Fruit fly (Drosophila melanogaster) whole organism, embryonic: ENCODE measurements around the gene mtsh.
A peak's percentile ranks its signal among the peaks of the same experiment; 100 is the strongest.

Experiments
- ATbp ChIP-seq: fragments of 200-800 bp; sonication (Bioruptor generic); optimal IDR thresholded peaks from 2 replicates; lab custom pipeline; 2017; ENCODE audit warnings: missing biosample characterization, mild to moderate bottlenecking, missing genetic modification characterization, missing genetic modification reagents
- Adf1 ChIP-seq: fragments of 200-800 bp; sonication (Bioruptor generic); IDR thresholded peaks from 2 replicates; pipeline ENCODE4 v1.3.6; 2022; ENCODE audit warnings: missing biosample characterization, missing genetic modification characterization
- Awh ChIP-seq: fragments of 200-800 bp; sonication (Bioruptor generic); IDR thresholded peaks from 2 replicates; pipeline ENCODE4, ENCODE4 v1.3.6; 2022; ENCODE audit warnings: missing biosample characterization, missing genetic modification characterization
- CG10147 ChIP-seq: fragments of 200-800 bp; sonication (Bioruptor generic); optimal IDR thresholded peaks from 2 replicates; lab custom pipeline; 2019; ENCODE audit warnings: missing biosample characterization, mild to moderate bottlenecking, missing genetic modification characterization, moderate library complexity
- CG10431 ChIP-seq: fragments of 200-800 bp; sonication (Bioruptor generic); optimal IDR thresholded peaks from 3 replicates; lab custom pipeline; 2018; ENCODE audit warnings: missing biosample characterization, mild to moderate bottlenecking, missing genetic modification characterization
- CG10979 ChIP-seq: fragments of 200-800 bp; sonication (Bioruptor generic); optimal IDR thresholded peaks from 2 replicates; lab custom pipeline; 2018; ENCODE audit warnings: missing biosample characterization, mild to moderate bottlenecking, missing genetic modification characterization, moderate library complexity
- CG11247 ChIP-seq: fragments of 200-800 bp; sonication (Bioruptor generic); IDR thresholded peaks from 2 replicates; pipeline ENCODE4 v1.3.6; 2022; ENCODE audit warnings: missing biosample characterization, missing genetic modification characterization
- CG11398 ChIP-seq: fragments of 200-800 bp; sonication (Bioruptor generic); optimal IDR thresholded peaks from 2 replicates; lab custom pipeline; 2016; ENCODE audit warnings: missing biosample characterization, missing genetic modification characterization
- CG11560 ChIP-seq: fragments of 200-800 bp; sonication (Bioruptor generic); IDR thresholded peaks from 3 replicates; pipeline ENCODE4 v1.3.6; 2022; ENCODE audit warnings: missing biosample characterization, missing genetic modification characterization
- CG12155 ChIP-seq: fragments of 200-800 bp; sonication (Bioruptor generic); optimal IDR thresholded peaks from 3 replicates; lab custom pipeline; 2016; ENCODE audit warnings: missing biosample characterization, missing genetic modification characterization
- CG12942 ChIP-seq: fragments of 200-800 bp; sonication (Bioruptor generic); optimal IDR thresholded peaks from 3 replicates; lab custom pipeline; 2016; ENCODE audit warnings: missing biosample characterization, missing genetic modification characterization
- CG13424 ChIP-seq: fragments of 200-800 bp; sonication (Bioruptor generic); optimal IDR thresholded peaks from 2 replicates; lab custom pipeline; 2019; ENCODE audit warnings: missing biosample characterization, mild to moderate bottlenecking, missing genetic modification characterization, moderate library complexity
- CG13894 ChIP-seq: fragments of 200-800 bp; sonication (Bioruptor generic); optimal IDR thresholded peaks from 3 replicates; lab custom pipeline; 2018; ENCODE audit warnings: missing biosample characterization, mild to moderate bottlenecking, missing genetic modification characterization, moderate library complexity
- CG14441 ChIP-seq: fragments of 200-800 bp; sonication (Bioruptor generic); IDR thresholded peaks from 2 replicates; pipeline ENCODE4 v1.3.6; 2022; ENCODE audit warnings: missing biosample characterization, missing genetic modification characterization
- CG16815 ChIP-seq: fragments of 200-800 bp; sonication (Bioruptor generic); optimal IDR thresholded peaks from 3 replicates; lab custom pipeline; 2017; ENCODE audit warnings: missing biosample characterization, mild to moderate bottlenecking, missing genetic modification characterization
- CG17912 ChIP-seq: fragments of 200-800 bp; sonication (Bioruptor generic); optimal IDR thresholded peaks from 2 replicates; lab custom pipeline; 2018; ENCODE audit warnings: missing biosample characterization, mild to moderate bottlenecking, missing genetic modification characterization
- CG32532 ChIP-seq: fragments of 200-800 bp; sonication (Bioruptor generic); IDR thresholded peaks from 2 replicates; pipeline ENCODE4 v1.3.6; 2022; ENCODE audit warnings: missing biosample characterization, missing genetic modification characterization
- CG4360 ChIP-seq: fragments of 200-800 bp; sonication (Bioruptor generic); IDR thresholded peaks from 2 replicates; pipeline ENCODE4 v1.3.6; 2022; ENCODE audit warnings: missing biosample characterization, missing genetic modification characterization
- CG4424 ChIP-seq: fragments of 200-800 bp; sonication (Bioruptor generic); optimal IDR thresholded peaks from 3 replicates; lab custom pipeline; 2016; ENCODE audit warnings: missing biosample characterization, missing genetic modification characterization
- CG6683 ChIP-seq: fragments of 200-800 bp; sonication (Bioruptor generic); optimal IDR thresholded peaks from 2 replicates; lab custom pipeline; 2017; ENCODE audit warnings: missing biosample characterization, mild to moderate bottlenecking, missing genetic modification characterization, missing genetic modification reagents
- CG8281 ChIP-seq: fragments of 200-800 bp; sonication (Bioruptor generic); optimal IDR thresholded peaks from 2 replicates; lab custom pipeline; 2018; ENCODE audit warnings: missing biosample characterization, mild to moderate bottlenecking, missing genetic modification characterization, moderate library complexity
- CG8359 ChIP-seq: fragments of 200-800 bp; sonication (Bioruptor generic); optimal IDR thresholded peaks from 2 replicates; lab custom pipeline; 2017; ENCODE audit warnings: missing biosample characterization, mild to moderate bottlenecking, missing genetic modification characterization, borderline replicate concordance
- CTCF ChIP-seq: fragments of 200-800 bp; sonication (Bioruptor generic); optimal IDR thresholded peaks from 2 replicates; lab custom pipeline; 2017; ENCODE audit warnings: missing biosample characterization, mild to moderate bottlenecking, missing genetic modification characterization, moderate library complexity
- GATAe ChIP-seq: fragments of 200-800 bp; sonication (Bioruptor generic); conservative IDR thresholded peaks from 2 replicates; pipeline ENCODE4 v1.3.6; 2022; ENCODE audit warnings: missing biosample characterization, missing genetic modification characterization
- Gug ChIP-seq: fragments of 200-800 bp; sonication (Bioruptor generic); IDR thresholded peaks from 4 replicates; pipeline ENCODE4 v1.3.6; 2022; ENCODE audit warnings: missing biosample characterization, missing genetic modification characterization
- Hmr ChIP-seq: fragments of 200-800 bp; sonication (Bioruptor generic); optimal IDR thresholded peaks from 3 replicates; lab custom pipeline; 2017; ENCODE audit warnings: mild to moderate bottlenecking, missing biosample characterization, missing genetic modification reagents, missing genetic modification characterization
- Hr3 ChIP-seq: fragments of 200-800 bp; sonication (Bioruptor generic); optimal IDR thresholded peaks from 3 replicates; lab custom pipeline; 2016; ENCODE audit warnings: missing biosample characterization, missing genetic modification characterization
- Med ChIP-seq: fragments of 200-800 bp; sonication (Bioruptor generic); peaks from one replicate; lab custom pipeline; 2016; ENCODE audit warnings: missing biosample characterization, missing genetic modification characterization, mild to moderate bottlenecking, inconsistent platforms, moderate library complexity
- Meics ChIP-seq: fragments of 200-800 bp; sonication (Bioruptor generic); optimal IDR thresholded peaks from 2 replicates; lab custom pipeline; 2017; ENCODE audit warnings: missing biosample characterization, mild to moderate bottlenecking, missing genetic modification characterization
- Nf-YA ChIP-seq: fragments of 200-800 bp; sonication (Bioruptor generic); IDR thresholded peaks from 2 replicates; pipeline ENCODE4 v1.3.6; 2022; ENCODE audit warnings: missing biosample characterization, missing genetic modification characterization
- Nf-YC ChIP-seq: fragments of 200-800 bp; optimal IDR thresholded peaks from 3 replicates; lab custom pipeline; 2019; ENCODE audit warnings: missing biosample characterization, mild to moderate bottlenecking, missing genetic modification characterization, moderate library complexity
- NfI ChIP-seq: fragments of 200-800 bp; sonication (Bioruptor generic); optimal IDR thresholded peaks from 3 replicates; lab custom pipeline; 2018; ENCODE audit warnings: missing biosample characterization, mild to moderate bottlenecking, missing genetic modification characterization, moderate library complexity
- Pdp1 ChIP-seq, 2 experiments: fragments of 200-800 bp; sonication (Bioruptor generic); optimal IDR thresholded peaks; 3 replicates each; lab custom pipeline; 2016; ENCODE audit warnings: missing biosample characterization in 2 of 2, missing genetic modification characterization in 2 of 2, mild to moderate bottlenecking in 1 of 2, moderate library complexity in 1 of 2
- Rfx ChIP-seq: fragments of 200-800 bp; sonication (Bioruptor generic); IDR thresholded peaks from 2 replicates; pipeline ENCODE4 v1.3.6; 2022; ENCODE audit warnings: missing biosample characterization, missing genetic modification characterization
- Six4 ChIP-seq: fragments of 200-800 bp; sonication (Bioruptor generic); optimal IDR thresholded peaks from 2 replicates; lab custom pipeline; 2016; ENCODE audit warnings: missing biosample characterization, missing genetic modification characterization
- al ChIP-seq: fragments of 200-800 bp; sonication (Bioruptor generic); IDR thresholded peaks from 2 replicates; pipeline ENCODE4 v1.3.6; 2022; ENCODE audit warnings: missing biosample characterization, missing genetic modification characterization
- cg ChIP-seq: fragments of 200-800 bp; sonication (Bioruptor generic); optimal IDR thresholded peaks from 3 replicates; lab custom pipeline; 2019; ENCODE audit warnings: missing biosample characterization, mild to moderate bottlenecking, missing genetic modification characterization, moderate library complexity
- chm ChIP-seq: fragments of 200-800 bp; sonication (Bioruptor generic); IDR thresholded peaks from 2 replicates; pipeline ENCODE4 v1.3.6; 2022; ENCODE audit warnings: missing biosample characterization, missing genetic modification characterization
- ci ChIP-seq: fragments of 200-800 bp; sonication (Bioruptor generic); IDR thresholded peaks from 3 replicates; pipeline ENCODE4 v1.3.6; 2022; ENCODE audit warnings: missing biosample characterization, missing genetic modification characterization
- corto ChIP-seq: fragments of 200-800 bp; sonication (Bioruptor generic); optimal IDR thresholded peaks from 2 replicates; lab custom pipeline; 2016; ENCODE audit warnings: missing biosample characterization, mild to moderate bottlenecking, missing genetic modification characterization, moderate library complexity
- dmrt99B ChIP-seq: fragments of 200-800 bp; sonication (Bioruptor generic); optimal IDR thresholded peaks from 2 replicates; lab custom pipeline; 2018; ENCODE audit warnings: missing biosample characterization, mild to moderate bottlenecking, missing genetic modification characterization, moderate library complexity
- grn ChIP-seq: fragments of 200-800 bp; sonication (Bioruptor generic); optimal IDR thresholded peaks from 3 replicates; lab custom pipeline; 2017; ENCODE audit warnings: missing biosample characterization, missing genetic modification characterization
- kay ChIP-seq: fragments of 200-800 bp; sonication (Bioruptor generic); optimal IDR thresholded peaks from 2 replicates; lab custom pipeline; 2016; ENCODE audit warnings: missing biosample characterization, missing genetic modification characterization
- lola ChIP-seq, 3 experiments: fragments of >200 bp in 2 of 3; fragments of 200-800 bp in 1 of 3; sonication (Bioruptor generic) in 1 of 3; optimal IDR thresholded peaks; 2 replicates each; lab custom pipeline; 2017 to 2019; ENCODE audit warnings: missing biosample characterization in 3 of 3, missing genetic modification characterization in 3 of 3, mild to moderate bottlenecking in 1 of 3, moderate library complexity in 1 of 3
- mirr ChIP-seq: fragments of 200-800 bp; sonication (Bioruptor generic); optimal IDR thresholded peaks from 3 replicates; lab custom pipeline; 2018; ENCODE audit warnings: missing biosample characterization, mild to moderate bottlenecking, missing genetic modification characterization
- nerfin-1 ChIP-seq: fragments of 200-800 bp; sonication (Bioruptor generic); optimal IDR thresholded peaks from 3 replicates; lab custom pipeline; 2019; ENCODE audit warnings: missing biosample characterization, mild to moderate bottlenecking, missing genetic modification characterization, moderate library complexity
- pzg ChIP-seq: fragments of 200-800 bp; sonication (Bioruptor generic); optimal IDR thresholded peaks from 3 replicates; lab custom pipeline; 2018; ENCODE audit warnings: missing biosample characterization, mild to moderate bottlenecking, missing genetic modification characterization, moderate library complexity
- rib ChIP-seq: fragments of 200-800 bp; sonication (Bioruptor generic); IDR thresholded peaks from 2 replicates; pipeline ENCODE4 v1.3.6; 2022; ENCODE audit warnings: missing biosample characterization, missing genetic modification characterization
- slbo ChIP-seq: fragments of 200-800 bp; sonication (Bioruptor generic); IDR thresholded peaks from 2 replicates; pipeline ENCODE4 v1.3.6; 2022; ENCODE audit warnings: missing biosample characterization, missing genetic modification characterization
- slou ChIP-seq: fragments of 200-800 bp; sonication (Bioruptor generic); optimal IDR thresholded peaks from 3 replicates; lab custom pipeline; 2016; ENCODE audit warnings: missing biosample characterization, missing genetic modification characterization
- tx ChIP-seq: fragments of 200-800 bp; sonication (Bioruptor generic); optimal IDR thresholded peaks from 2 replicates; lab custom pipeline; 2016; ENCODE audit warnings: missing biosample characterization, missing genetic modification characterization
- vvl ChIP-seq: fragments of 200-800 bp; sonication (Bioruptor generic); IDR thresholded peaks from 2 replicates; pipeline ENCODE4 v1.3.6; 2022; ENCODE audit warnings: missing biosample characterization, missing genetic modification characterization

mtsh gene

dm6 chr2L:8296395-8296794 lies 23.3 kb downstream of the mtsh start (continued):
- TF ChIP-seq CG11398 (no peak), CG10431 (GFP tag; lab: Kevin White, UChicago) (no peak), Hr3 (GFP tag; lab: Kevin White, UChicago) (no peak), CG11247 (GFP tag; lab: Robert Waterston, UW) (no peak), slou (GFP tag; lab: Kevin White, UChicago) (no peak), al (GFP tag; lab: Robert Waterston, UW) (no peak), grn (GFP tag; lab: Kevin White, UChicago) (no peak), Nf-YA (no peak), vvl (GFP tag; lab: Robert Waterston, UW) (no peak), dmrt99B (no peak), pzg (GFP tag; lab: Kevin White, UChicago) (no peak), slbo (no peak), CTCF (GFP tag; lab: Kevin White, UChicago) (no peak), kay (no peak), CG12155 (GFP tag; lab: Kevin White, UChicago) (no peak), NfI (GFP tag; lab: Kevin White, UChicago) (no peak), CG32532 (no peak), Awh (GFP tag; lab: Robert Waterston, UW) (no peak), nerfin-1 (tag; lab: Kevin White, UChicago) (no peak), CG13424 (tag; lab: Kevin White, UChicago) (no peak), CG10147 (GFP tag; lab: Kevin White, UChicago) (no peak), CG17912 (GFP tag; lab: Kevin White, UChicago) (no peak), Six4 (GFP tag; lab: Kevin White, UChicago) (no peak), CG13894 (tag; lab: Kevin White, UChicago) (peak; percentile 24), Nf-YC (tag; lab: Kevin White, UChicago) (no peak), CG11560 (tag; lab: Robert Waterston, UW) (no peak), CG14441 (GFP tag; lab: Robert Waterston, UW) (no peak), mirr (no peak), CG10979 (tag; lab: Kevin White, UChicago) (no peak), CG16815 (no peak), chm (GFP tag; lab: Robert Waterston, UW) (peak; percentile 31; the same call in 1 of the 2 replicates), Rfx (GFP tag; lab: Robert Waterston, UW) (0 out of 2 replicates have a peak, but pooled peaks have one; percentile 22), Meics (no peak), lola (GFP tag; optimal IDR thresholded peaks at IDR 0.05; lab: Kevin White, UChicago) (no peak), tx (GFP tag; lab: Kevin White, UChicago) (no peak), CG6683 (GFP tag; lab: Kevin White, UChicago) (no peak), Med (GFP tag; lab: Kevin White, UChicago) (peak; percentile 41), rib (GFP tag; lab: Robert Waterston, UW) (no peak), CG4360 (GFP tag; lab: Robert Waterston, UW) (peak; percentile 94), cg (GFP tag; lab: Kevin White, UChicago) (peak; percentile 64), Gug (GFP tag; lab: Robert Waterston, UW) (no peak), corto (GFP tag; lab: Kevin White, UChicago) (no peak), Adf1 (GFP tag; lab: Robert Waterston, UW) (no peak), CG8359 (GFP tag; lab: Kevin White, UChicago) (no peak), Pdp1 (GFP tag; optimal IDR thresholded peaks at IDR 0.05; lab: Kevin White, UChicago) (no peak), Hmr (no peak), CG8281 (no peak), ATbp (GFP tag; lab: Kevin White, UChicago) (no peak), ci (GFP tag; lab: Robert Waterston, UW) (no peak), CG4424 (GFP tag; lab: Kevin White, UChicago) (no peak), CG12942 (GFP tag; lab: Kevin White, UChicago) (no peak), GATAe (GFP tag; lab: Robert Waterston, UW) (no peak)
